Worm (Caenorhabditis elegans) whole organism, L1 larva: Measurements from ENCODE around the gene srt-39.

ENCODE experiments used
- egl-13 ChIP-seq: sonication (generic microtip); optimal IDR thresholded peaks from 2 replicates; lab custom pipeline; 2016; ENCODE audit warnings: missing genotype, missing genetic modification reagents, missing genetic modification characterization, missing compliant biosample characterization
- elt-2 ChIP-seq: sonication (generic microtip); optimal IDR thresholded peaks from 2 replicates; lab custom pipeline; 2016; ENCODE audit warnings: missing genetic modification characterization, mild to moderate bottlenecking, inconsistent platforms, missing compliant biosample characterization, missing genetic modification reagents
- fos-1 ChIP-seq: fragments of 150-350 bp; optimal IDR thresholded peaks from 2 replicates; lab custom pipeline; 2014; ENCODE audit warnings: missing biosample characterization, missing genetic modification characterization
- mdl-1 ChIP-seq, 2 experiments: fragments of 150-350 bp; optimal IDR thresholded peaks; 2 replicates each; lab custom pipeline; 2014 to 2017; ENCODE audit warnings: missing biosample characterization in 2 of 2, missing genetic modification characterization in 2 of 2, inconsistent platforms in 1 of 2
- nhr-11 ChIP-seq: fragments of 150-350 bp; optimal IDR thresholded peaks from 2 replicates; lab custom pipeline; 2014; ENCODE audit warnings: missing biosample characterization, missing genetic modification characterization
- nhr-28 ChIP-seq: fragments of 150-350 bp; optimal IDR thresholded peaks from 2 replicates; lab custom pipeline; 2014; ENCODE audit warnings: missing biosample characterization, missing genetic modification characterization
- skn-1 ChIP-seq: fragments of 150-350 bp; optimal IDR thresholded peaks from 2 replicates; lab custom pipeline; 2014; ENCODE audit warnings: missing biosample characterization, missing genetic modification characterization
- unc-98 ChIP-seq: fragments of 200-800 bp; sonication (Bioruptor generic); IDR thresholded peaks from 2 replicates; pipeline ENCODE4 v1.3.6; 2022; ENCODE audit warnings: missing genetic modification characterization, missing compliant biosample characterization
- zip-4 ChIP-seq: fragments of 200-800 bp; sonication (Bioruptor generic); optimal IDR thresholded peaks from 2 replicates; lab custom pipeline; 2018; ENCODE audit warnings: mild to moderate bottlenecking, missing genetic modification characterization, moderate library complexity, missing compliant biosample characterization

DNA sequence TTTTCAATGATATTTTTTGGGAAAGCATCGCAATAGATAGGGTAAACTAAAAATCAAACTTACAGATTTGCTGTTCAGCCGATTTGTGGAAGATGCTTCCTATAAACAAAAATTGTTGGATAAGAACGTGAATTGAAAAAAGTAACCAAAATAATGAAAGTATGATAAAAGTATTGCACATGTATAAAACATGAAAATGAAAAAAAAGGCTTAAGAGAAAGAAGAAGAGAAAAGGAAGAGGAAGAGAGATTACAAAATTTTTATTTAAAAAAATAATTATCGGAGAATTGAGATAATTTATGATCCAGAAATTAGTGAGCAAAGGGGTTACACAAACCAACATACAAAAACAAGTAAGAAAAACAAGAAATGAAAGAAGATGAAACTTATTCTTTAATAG is 43.3 kb upstream of the srt-39 start, which contains the start of gene pals-37:
- no peak for TF ChIP-seq elt-2 (tag; lab: Kevin White, UChicago)
- TF ChIP-seq mdl-1 (tag; optimal IDR thresholded peaks at IDR 0.05; lab: Kevin White, UChicago): no peak
- TF ChIP-seq unc-98 (GFP tag; lab: Robert Waterston, UW): no peak
- no peak for TF ChIP-seq nhr-11 (tag; lab: Kevin White, UChicago)
- no peak for TF ChIP-seq skn-1
- no peak for TF ChIP-seq fos-1
- TF ChIP-seq egl-13: no peak
- TF ChIP-seq zip-4 (GFP tag; lab: Kevin White, UChicago): no peak
- no peak for TF ChIP-seq nhr-28 (tag; lab: Kevin White, UChicago)
